Fruit fly (Drosophila melanogaster): ENCODE measurements around the gene skd.
A peak's percentile ranks its signal among the peaks of the same experiment; 100 is the strongest.

skd gene

DNA sequence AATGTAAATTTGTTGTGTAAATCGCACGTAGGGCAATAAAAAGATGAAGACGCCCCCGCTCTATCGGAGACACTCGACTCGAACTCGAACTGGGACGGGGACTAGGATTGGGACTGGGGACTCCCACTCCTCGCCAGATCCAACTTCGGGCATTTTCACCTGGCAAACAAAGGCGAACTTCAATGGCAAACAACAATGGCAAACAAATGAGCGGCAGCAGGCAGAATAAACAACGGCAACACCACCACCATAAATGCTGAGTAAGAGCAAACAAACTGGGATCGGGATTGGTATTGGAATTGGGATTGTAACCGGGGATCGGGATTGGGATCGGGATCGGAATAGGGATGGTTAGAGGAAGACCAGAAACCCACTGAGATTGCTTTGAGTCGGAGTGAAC, 83.1 kb downstream of the skd start (continued):
- peak; percentile 44 for TF ChIP-seq CG16863 (GFP tag; optimal IDR thresholded peaks at IDR 0.05)
- no peak for TF ChIP-seq Deaf1 (tag; optimal IDR thresholded peaks at IDR 0.05)
- TF ChIP-seq CG13894 (tag; optimal IDR thresholded peaks at IDR 0.05), result no peak
- peak; percentile 29 for TF ChIP-seq Side (GFP tag; optimal IDR thresholded peaks at IDR 0.05)
- no peak for TF ChIP-seq CG34376 (GFP tag; optimal IDR thresholded peaks at IDR 0.05)
- TF ChIP-seq luna (GFP tag; optimal IDR thresholded peaks at IDR 0.05), result no peak
- TF ChIP-seq CG13123 (GFP tag; optimal IDR thresholded peaks at IDR 0.05), result peak; percentile 14
- TF ChIP-seq CG11085 (GFP tag; IDR thresholded peaks at IDR 0.05), result no peak
- no peak for TF ChIP-seq sug (tag; optimal IDR thresholded peaks at IDR 0.05)
- no peak for TF ChIP-seq B-H1 (GFP tag; IDR thresholded peaks at IDR 0.05)
- no peak for TF ChIP-seq Dip2 (GFP tag; IDR thresholded peaks at IDR 0.05)
- no peak for TF ChIP-seq Lim3 (GFP tag; IDR thresholded peaks at IDR 0.05)
- no peak for TF ChIP-seq stc (GFP tag; IDR thresholded peaks at IDR 0.05)
- peak; percentile 59 for TF ChIP-seq CG11398 (GFP tag; optimal IDR thresholded peaks at IDR 0.05)
- TF ChIP-seq sens-2 (GFP tag; IDR thresholded peaks at IDR 0.05), result 0 out of 2 replicates have a peak, but pooled peaks have one; percentile 32
- TF ChIP-seq sd (tag; optimal IDR thresholded peaks at IDR 0.05), result no peak
- TF ChIP-seq GATAe (GFP tag; conservative IDR thresholded peaks at IDR 0.05), result no peak
- TF ChIP-seq Nf-YB (GFP tag; optimal IDR thresholded peaks at IDR 0.05), result peak; percentile 6
- TF ChIP-seq fd64A (GFP tag; optimal IDR thresholded peaks at IDR 0.05), result peak; percentile 31
- TF ChIP-seq jumu (GFP tag; optimal IDR thresholded peaks at IDR 0.05), result peak; percentile 6
- no peak for TF ChIP-seq z (GFP tag; IDR thresholded peaks at IDR 0.05)
- TF ChIP-seq Bdp1 (GFP tag; optimal IDR thresholded peaks at IDR 0.05), result peak; percentile 40
- TF ChIP-seq pho (GFP tag; optimal IDR thresholded peaks at IDR 0.05), result no peak
- TF ChIP-seq CG7928 (GFP tag; optimal IDR thresholded peaks at IDR 0.05), result no peak
- TF ChIP-seq ci (GFP tag; IDR thresholded peaks at IDR 0.05), result peak; percentile 61; the same call in 2 of the 3 replicates
- no peak for TF ChIP-seq slp2 (GFP tag; optimal IDR thresholded peaks at IDR 0.05)
- TF ChIP-seq Asciz (GFP tag; optimal IDR thresholded peaks at IDR 0.05), result peak; percentile 50
- TF ChIP-seq CG10654 (GFP tag; optimal IDR thresholded peaks at IDR 0.05), result peak; percentile 15
- no peak for TF ChIP-seq dan (GFP tag; IDR thresholded peaks at IDR 0.05)
- TF ChIP-seq Aef1 (GFP tag; IDR thresholded peaks at IDR 0.05), result no peak
- TF ChIP-seq zfh2 (GFP tag; optimal IDR thresholded peaks at IDR 0.05), result no peak
- peak; percentile 26 for TF ChIP-seq Vsx1 (GFP tag; optimal IDR thresholded peaks at IDR 0.05)
- TF ChIP-seq disco-r (GFP tag; optimal IDR thresholded peaks at IDR 0.05), result no peak
- peak; percentile 22 for TF ChIP-seq CG1233 (GFP tag; optimal IDR thresholded peaks at IDR 0.05)
- TF ChIP-seq CG5245 (GFP tag; optimal IDR thresholded peaks at IDR 0.05), result no peak
- no peak for TF ChIP-seq Bgb (GFP tag; IDR thresholded peaks at IDR 0.05; ENCODE audit: partially characterized antibody)
- TF ChIP-seq MESR4 (GFP tag; optimal IDR thresholded peaks at IDR 0.05), result no peak
- TF ChIP-seq pan (optimal IDR thresholded peaks at IDR 0.05), result no peak
- TF ChIP-seq pan (GFP tag; optimal IDR thresholded peaks at IDR 0.05 in 1 of 2, IDR thresholded peaks at IDR 0.05 in 1 of 2), result no peak
- TF ChIP-seq CG6813 (GFP tag; optimal IDR thresholded peaks at IDR 0.05), result peak; percentile 70
- peak; percentile 76 for TF ChIP-seq CG3407 (GFP tag; optimal IDR thresholded peaks at IDR 0.05)
- TF ChIP-seq CG17186 (GFP tag; optimal IDR thresholded peaks at IDR 0.05), result peak; percentile 29
- no peak for TF ChIP-seq Fer1 (GFP tag; optimal IDR thresholded peaks at IDR 0.05)
- peak; percentile 18 for TF ChIP-seq CG13424 (tag; optimal IDR thresholded peaks at IDR 0.05)
- no peak for TF ChIP-seq cas (GFP tag; IDR thresholded peaks at IDR 0.05)
- peak; percentile 51; the same call in 1 of the 3 replicates for TF ChIP-seq so (GFP tag; IDR thresholded peaks at IDR 0.05)
- no peak for TF ChIP-seq CG4404 (GFP tag; IDR thresholded peaks at IDR 0.05)
- peak; percentile 15 for TF ChIP-seq CG30431 (GFP tag; optimal IDR thresholded peaks at IDR 0.05)
- no peak for TF ChIP-seq zf30C (GFP tag; optimal IDR thresholded peaks at IDR 0.05)
- TF ChIP-seq Bteb2 (GFP tag; optimal IDR thresholded peaks at IDR 0.05), result no peak
- no peak for TF ChIP-seq D (optimal IDR thresholded peaks at IDR 0.05)
- peak; percentile 58 for TF ChIP-seq D (GFP tag; optimal IDR thresholded peaks at IDR 0.05)
- TF ChIP-seq shn (GFP tag; optimal IDR thresholded peaks at IDR 0.05), result peak; percentile 47
